Worm (Caenorhabditis elegans) whole organism, late embryonic: ENCODE measurements around the gene irld-32.

Source experiments
- K02D7.2 ChIP-seq: sonication (generic microtip); optimal IDR thresholded peaks from 2 replicates; lab custom pipeline; 2017; ENCODE audit warnings: mild to moderate bottlenecking, missing genetic modification characterization, missing compliant biosample characterization
- ceh-31 ChIP-seq: sonication (generic microtip); optimal IDR thresholded peaks from 2 replicates; lab custom pipeline; 2016; ENCODE audit warnings: missing genetic modification characterization, missing compliant biosample characterization
- elt-2 ChIP-seq: sonication (generic microtip); optimal IDR thresholded peaks from 2 replicates; lab custom pipeline; 2016; ENCODE audit warnings: missing genetic modification reagents, missing genetic modification characterization, missing compliant biosample characterization
- fkh-10 ChIP-seq: fragments of 150-350 bp; optimal IDR thresholded peaks from 2 replicates; lab custom pipeline; 2014; ENCODE audit warnings: missing biosample characterization, missing genetic modification reagents, missing genetic modification characterization
- pqm-1 ChIP-seq: sonication (generic microtip); optimal IDR thresholded peaks from 2 replicates; lab custom pipeline; 2016; ENCODE audit warnings: missing genetic modification characterization, missing compliant biosample characterization
- sox-4 ChIP-seq: sonication (generic microtip); optimal IDR thresholded peaks from 2 replicates; lab custom pipeline; 2017; ENCODE audit warnings: mild to moderate bottlenecking, missing genetic modification characterization, inconsistent platforms, missing compliant biosample characterization
- tbx-2 ChIP-seq: sonication (generic microtip); optimal IDR thresholded peaks from 2 replicates; lab custom pipeline; 2016; ENCODE audit warnings: missing genetic modification characterization, missing compliant biosample characterization

- TF ChIP-seq elt-2: no peak
- TF ChIP-seq fkh-10: no peak
- no peak for TF ChIP-seq K02D7.2 (tag; lab: Kevin White, UChicago)
- TF ChIP-seq tbx-2 (tag; lab: Kevin White, UChicago): no peak
- no peak for TF ChIP-seq sox-4 (tag; lab: Kevin White, UChicago)
- TF ChIP-seq ceh-31 (tag; lab: Kevin White, UChicago): no peak
- no peak for TF ChIP-seq pqm-1
These were observed 6.8 kb downstream of the irld-32 start, which contains the start of gene irld-29 for ce11 chrV:2338538-2338937.
